Fruit fly (Drosophila melanogaster) whole organism, prepupa: ENCODE data around the gene Cdc6.
A peak's percentile ranks its signal among the peaks of the same experiment; 100 is the strongest.

Experiments used
- Blimp-1 ChIP-seq: fragments of 200-800 bp; sonication (Bioruptor generic); optimal IDR thresholded peaks from 3 replicates; lab custom pipeline; 2017; ENCODE audit warnings: missing biosample characterization, missing genetic modification characterization, mild to moderate bottlenecking, moderate library complexity, missing genetic modification reagents
- CG10669 ChIP-seq: fragments of 200-800 bp; sonication (Bioruptor generic); optimal IDR thresholded peaks from 3 replicates; lab custom pipeline; 2018; ENCODE audit warnings: missing biosample characterization, mild to moderate bottlenecking, missing genetic modification characterization, moderate library complexity
- CG11762 ChIP-seq: fragments of 200-800 bp; sonication (Bioruptor generic); optimal IDR thresholded peaks from 3 replicates; lab custom pipeline; 2016; ENCODE audit warnings: missing biosample characterization, missing genetic modification characterization; ENCODE audit not compliant: insufficient read depth
- CG11902 ChIP-seq: fragments of 200-800 bp; sonication (Bioruptor generic); optimal IDR thresholded peaks from 3 replicates; lab custom pipeline; 2016; ENCODE audit warnings: missing biosample characterization, missing genetic modification characterization
- CG15336 ChIP-seq: fragments of 200-800 bp; sonication (Bioruptor generic); IDR thresholded peaks from 2 replicates; pipeline ENCODE4 v1.3.6; 2022; ENCODE audit warnings: missing biosample characterization, missing genetic modification characterization
- CG3032 ChIP-seq: fragments of 200-800 bp; optimal IDR thresholded peaks from 2 replicates; lab custom pipeline; 2019; ENCODE audit warnings: missing biosample characterization, mild to moderate bottlenecking, missing genetic modification characterization, moderate library complexity
- CG31627 ChIP-seq: fragments of 200-800 bp; sonication (Bioruptor generic); optimal IDR thresholded peaks from 3 replicates; lab custom pipeline; 2016; ENCODE audit warnings: missing biosample characterization, missing genetic modification characterization
- CG32006 ChIP-seq: fragments of 200-800 bp; sonication (Bioruptor generic); optimal IDR thresholded peaks from 3 replicates; lab custom pipeline; 2017; ENCODE audit warnings: missing biosample characterization, mild to moderate bottlenecking, missing genetic modification characterization
- CG3919 ChIP-seq: fragments of 200-800 bp; sonication (Bioruptor generic); optimal IDR thresholded peaks from 3 replicates; lab custom pipeline; 2016; ENCODE audit warnings: missing biosample characterization, missing genetic modification characterization
- CG4318 ChIP-seq: fragments of 200-800 bp; sonication (Bioruptor generic); optimal IDR thresholded peaks from 3 replicates; lab custom pipeline; 2017; ENCODE audit warnings: missing biosample characterization, mild to moderate bottlenecking, missing genetic modification characterization
- CG6163 ChIP-seq: fragments of 200-800 bp; sonication (Bioruptor generic); IDR thresholded peaks from 3 replicates; pipeline ENCODE4 v1.3.6; 2022; ENCODE audit warnings: missing biosample characterization, missing genetic modification characterization
- CG6792 ChIP-seq: fragments of 200-800 bp; sonication (Bioruptor generic); optimal IDR thresholded peaks from 3 replicates; lab custom pipeline; 2016; ENCODE audit warnings: missing biosample characterization, missing genetic modification characterization
- CG6808 ChIP-seq: fragments of 200-800 bp; sonication (Bioruptor generic); optimal IDR thresholded peaks from 3 replicates; lab custom pipeline; 2017; ENCODE audit warnings: missing biosample characterization, missing genetic modification characterization, mild to moderate bottlenecking, moderate library complexity, missing genetic modification reagents
- CG6854 ChIP-seq: fragments of 200-800 bp; sonication (Bioruptor generic); optimal IDR thresholded peaks from 2 replicates; lab custom pipeline; 2017; ENCODE audit warnings: missing biosample characterization, mild to moderate bottlenecking, missing genetic modification characterization
- CG7368 ChIP-seq: fragments of 200-800 bp; sonication (Bioruptor generic); optimal IDR thresholded peaks from 3 replicates; lab custom pipeline; 2016; ENCODE audit warnings: missing biosample characterization, missing genetic modification characterization
- CG8119 ChIP-seq: fragments of 200-800 bp; sonication (Bioruptor generic); IDR thresholded peaks from 3 replicates; pipeline ENCODE4 v1.3.6; 2022; ENCODE audit warnings: missing biosample characterization, missing genetic modification characterization
- CG8632 ChIP-seq: fragments of 200-800 bp; sonication (Bioruptor generic); optimal IDR thresholded peaks from 3 replicates; lab custom pipeline; 2016; ENCODE audit warnings: missing biosample characterization, missing genetic modification characterization
- CG9139 ChIP-seq: fragments of 200-800 bp; sonication (Bioruptor generic); optimal IDR thresholded peaks from 3 replicates; lab custom pipeline; 2017; ENCODE audit warnings: missing biosample characterization, mild to moderate bottlenecking, missing genetic modification characterization
- Eip75B ChIP-seq: fragments of 200-800 bp; sonication (Bioruptor generic); optimal IDR thresholded peaks from 3 replicates; lab custom pipeline; 2016; ENCODE audit warnings: missing biosample characterization, missing genetic modification characterization
- Eip93F ChIP-seq: fragments of 200-800 bp; sonication (Bioruptor generic); optimal IDR thresholded peaks from 2 replicates; lab custom pipeline; 2016; ENCODE audit warnings: missing biosample characterization, mild to moderate bottlenecking, missing genetic modification characterization
- Ets21C ChIP-seq: fragments of 200-800 bp; sonication (Bioruptor generic); optimal IDR thresholded peaks from 3 replicates; lab custom pipeline; 2016; ENCODE audit warnings: missing biosample characterization, missing genetic modification characterization
- Ets96B ChIP-seq: fragments of 200-800 bp; optimal IDR thresholded peaks from 2 replicates; lab custom pipeline; 2019; ENCODE audit warnings: missing biosample characterization, mild to moderate bottlenecking, missing genetic modification characterization, moderate library complexity
- Hr38 ChIP-seq: sonication (Bioruptor generic); optimal IDR thresholded peaks from 2 replicates; lab custom pipeline; 2016; ENCODE audit warnings: missing biosample characterization, missing genetic modification characterization
- Hr4 ChIP-seq: fragments of 200-800 bp; sonication (Bioruptor generic); optimal IDR thresholded peaks from 3 replicates; lab custom pipeline; 2016; ENCODE audit warnings: missing biosample characterization, missing genetic modification characterization
- Met ChIP-seq: fragments of 200-800 bp; sonication (Bioruptor generic); optimal IDR thresholded peaks from 3 replicates; lab custom pipeline; 2016; ENCODE audit warnings: missing biosample characterization, missing genetic modification characterization
- OdsH ChIP-seq: fragments of 200-800 bp; sonication (Bioruptor generic); optimal IDR thresholded peaks from 3 replicates; lab custom pipeline; 2016; ENCODE audit warnings: missing biosample characterization, missing genetic modification characterization
- Sox102F ChIP-seq: fragments of 200-800 bp; sonication (Bioruptor generic); optimal IDR thresholded peaks from 2 replicates; lab custom pipeline; 2016; ENCODE audit warnings: missing biosample characterization, mild to moderate bottlenecking, missing genetic modification characterization
- Sox14 ChIP-seq: fragments of 200-800 bp; sonication (Bioruptor generic); optimal IDR thresholded peaks from 3 replicates; lab custom pipeline; 2016; ENCODE audit warnings: missing biosample characterization, missing genetic modification characterization
- Sox15 ChIP-seq: fragments of 200-800 bp; sonication (Bioruptor generic); optimal IDR thresholded peaks from 3 replicates; lab custom pipeline; 2016; ENCODE audit warnings: missing biosample characterization, missing genetic modification characterization
- achi ChIP-seq: fragments of 200-800 bp; sonication (Bioruptor generic); optimal IDR thresholded peaks from 3 replicates; lab custom pipeline; 2016; ENCODE audit warnings: missing biosample characterization, missing genetic modification characterization
- cyc ChIP-seq: fragments of 200-800 bp; sonication (Bioruptor generic); optimal IDR thresholded peaks from 3 replicates; lab custom pipeline; 2016; ENCODE audit warnings: missing biosample characterization, missing genetic modification characterization
- dac ChIP-seq: fragments of 200-800 bp; sonication (Bioruptor generic); optimal IDR thresholded peaks from 2 replicates; lab custom pipeline; 2017; ENCODE audit warnings: missing biosample characterization, mild to moderate bottlenecking, missing genetic modification characterization
- dsx ChIP-seq: fragments of 200-800 bp; optimal IDR thresholded peaks from 3 replicates; lab custom pipeline; 2019; ENCODE audit warnings: missing biosample characterization, mild to moderate bottlenecking, missing genetic modification characterization, moderate library complexity; ENCODE audit not compliant: poor library complexity, severe bottlenecking
- eg ChIP-seq: fragments of 200-800 bp; sonication (Bioruptor generic); IDR thresholded peaks from 3 replicates; pipeline ENCODE4 v1.3.6; 2022; ENCODE audit warnings: missing biosample characterization, missing genetic modification characterization
- esn ChIP-seq: fragments of 200-800 bp; sonication (Bioruptor generic); optimal IDR thresholded peaks from 2 replicates; lab custom pipeline; 2016; ENCODE audit warnings: missing biosample characterization, mild to moderate bottlenecking, missing genetic modification characterization, moderate library complexity
- fd59A ChIP-seq: fragments of 200-800 bp; sonication (Bioruptor generic); optimal IDR thresholded peaks from 2 replicates; lab custom pipeline; 2017; ENCODE audit warnings: missing biosample characterization, mild to moderate bottlenecking, missing genetic modification characterization, missing genetic modification reagents
- fd85E ChIP-seq: fragments of 200-800 bp; sonication (Bioruptor generic); optimal IDR thresholded peaks from 3 replicates; lab custom pipeline; 2016; ENCODE audit warnings: missing biosample characterization, missing genetic modification characterization
- fkh ChIP-seq: fragments of 200-800 bp; sonication (Bioruptor generic); optimal IDR thresholded peaks from 3 replicates; lab custom pipeline; 2017; ENCODE audit warnings: missing biosample characterization, mild to moderate bottlenecking, missing genetic modification characterization, moderate library complexity
- net ChIP-seq: fragments of 200-800 bp; sonication (Bioruptor generic); optimal IDR thresholded peaks from 3 replicates; lab custom pipeline; 2016; ENCODE audit warnings: missing biosample characterization, missing genetic modification characterization
- salr ChIP-seq, 2 experiments: fragments of 200-800 bp; sonication (Bioruptor generic); optimal IDR thresholded peaks; 3 replicates each; lab custom pipeline; 2016 to 2018; ENCODE audit warnings: missing biosample characterization in 2 of 2, missing genetic modification characterization in 2 of 2, mild to moderate bottlenecking in 1 of 2
- ss ChIP-seq, 2 experiments: fragments of 200-800 bp; sonication (Bioruptor generic); optimal IDR thresholded peaks; 2 replicates in 1 of 2; 3 replicates in 1 of 2; lab custom pipeline; 2017 to 2018; ENCODE audit warnings: mild to moderate bottlenecking in 2 of 2, missing biosample characterization in 2 of 2, missing genetic modification characterization in 2 of 2, moderate library complexity in 1 of 2
- svp ChIP-seq: fragments of 200-800 bp; sonication (Bioruptor generic); peaks from one replicate; lab custom pipeline; 2016; ENCODE audit warnings: missing biosample characterization, missing genetic modification characterization
- topi ChIP-seq: fragments of 200-800 bp; sonication (Bioruptor generic); optimal IDR thresholded peaks from 3 replicates; lab custom pipeline; 2016; ENCODE audit warnings: missing biosample characterization, missing genetic modification characterization

Gene Cdc6

DNA sequence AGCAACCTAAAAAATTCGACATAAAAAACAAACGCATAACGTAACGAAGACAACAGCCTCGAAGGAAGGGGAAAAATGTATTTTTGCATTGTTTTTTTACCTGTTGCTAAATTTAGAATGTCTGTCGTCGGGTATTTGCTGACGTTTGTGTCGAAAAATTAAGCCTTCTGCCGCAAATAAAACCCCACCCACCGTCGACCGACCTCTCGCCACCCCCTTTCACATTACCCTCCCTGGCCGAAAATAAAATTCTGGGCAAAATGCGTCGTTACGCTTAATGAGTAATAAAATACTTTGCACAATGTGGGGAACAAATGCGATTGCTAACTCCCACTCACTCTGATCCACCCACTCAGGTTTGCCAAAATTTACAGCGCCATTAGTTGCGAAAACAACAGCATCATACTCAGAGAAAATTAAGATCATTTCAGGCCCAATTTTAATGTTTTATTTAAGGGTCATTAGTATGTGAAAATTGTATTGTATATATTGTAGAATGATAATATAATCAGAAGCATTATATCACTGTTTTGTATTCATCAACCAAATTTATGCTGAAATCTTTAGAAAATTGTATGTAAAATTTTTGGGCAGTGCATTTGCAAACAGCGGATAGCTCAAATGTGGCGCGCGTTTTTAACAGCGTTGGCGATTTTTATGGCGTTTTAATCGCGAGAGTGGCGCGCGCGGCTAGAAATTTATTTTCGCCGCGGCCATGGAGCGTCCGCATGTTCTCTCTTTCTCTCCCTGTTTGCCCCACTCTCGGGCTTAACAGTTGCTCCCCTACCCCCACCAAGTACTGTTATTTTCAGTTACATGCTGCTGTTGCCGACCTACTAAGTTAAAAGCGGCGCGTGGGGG lies 38.6 kb upstream of the Cdc6 start (continued):
- TF ChIP-seq CG6808 (GFP tag; lab: Kevin White, UChicago) (no peak), Sox14 (GFP tag; lab: Kevin White, UChicago) (peak; percentile 55), CG11902 (GFP tag; lab: Kevin White, UChicago) (peak; percentile 28), Ets96B (tag; lab: Kevin White, UChicago) (peak; percentile 36), CG3032 (tag; lab: Kevin White, UChicago) (no peak), CG4318 (GFP tag; lab: Kevin White, UChicago) (peak; percentile 4), Eip93F (no peak), CG8632 (GFP tag; lab: Kevin White, UChicago) (peak; percentile 23), Eip75B (peak; percentile 39), Ets21C (GFP tag; lab: Kevin White, UChicago) (peak; percentile 61), Met (peak; percentile 73), eg (GFP tag; lab: Robert Waterston, UW) (peak; percentile 84), achi (GFP tag; lab: Kevin White, UChicago) (peak; percentile 41), ss (GFP tag; optimal IDR thresholded peaks at IDR 0.05; lab: Kevin White, UChicago) (no peak), CG7368 (GFP tag; lab: Kevin White, UChicago) (peak; percentile 23), CG10669 (GFP tag; lab: Kevin White, UChicago) (peak; percentile 8), fkh (GFP tag; lab: Kevin White, UChicago) (no peak), CG6163 (GFP tag; lab: Robert Waterston, UW) (peak; percentile 55; the same call in 1 of the 3 replicates), Blimp-1 (GFP tag; lab: Kevin White, UChicago) (peak; percentile 35), Hr4 (GFP tag; lab: Kevin White, UChicago) (peak; percentile 73), CG31627 (GFP tag; lab: Kevin White, UChicago) (peak; percentile 55), svp (peak; percentile 86), CG9139 (no peak), CG8119 (peak; percentile 79), CG6792 (GFP tag; lab: Kevin White, UChicago) (peak; percentile 56), OdsH (peak; percentile 55), dac (GFP tag; lab: Kevin White, UChicago) (peak; percentile 2), fd85E (no peak), CG32006 (GFP tag; lab: Kevin White, UChicago) (peak; percentile 69), CG15336 (GFP tag; lab: Robert Waterston, UW) (peak; percentile 82), Sox102F (peak; percentile 62), topi (GFP tag; lab: Kevin White, UChicago) (peak; percentile 80), cyc (GFP tag; lab: Kevin White, UChicago) (peak; percentile 63), CG6854 (GFP tag; lab: Kevin White, UChicago) (no peak), Sox15 (GFP tag; lab: Kevin White, UChicago) (peak; percentile 5), esn (GFP tag; lab: Kevin White, UChicago) (peak; percentile 72)

DNA sequence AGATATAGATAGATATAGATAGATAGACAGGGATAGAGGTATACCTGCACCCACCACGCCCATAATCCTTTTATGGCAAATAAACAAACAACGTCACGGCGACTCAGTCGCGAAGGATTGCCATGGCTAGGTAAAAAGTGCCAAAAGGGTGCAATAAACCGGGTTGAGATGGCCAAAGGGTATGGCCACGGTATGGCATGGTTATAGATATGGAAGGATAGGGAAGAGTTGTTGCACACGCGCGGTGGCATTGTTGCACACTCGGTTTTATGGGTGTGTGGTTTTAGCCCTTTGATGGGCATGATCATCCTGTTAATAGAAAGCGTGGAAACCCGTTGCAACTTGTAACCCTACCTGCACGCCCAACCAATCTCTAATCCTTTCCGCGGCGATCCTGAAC lies 37.1 kb upstream of the Cdc6 start:
- TF ChIP-seq dsx (GFP tag; lab: Kevin White, UChicago) (no peak), CG11762 (GFP tag; lab: Kevin White, UChicago) (no peak), fd59A (GFP tag; lab: Kevin White, UChicago) (no peak), Eip93F (no peak), salr (GFP tag; optimal IDR thresholded peaks at IDR 0.05; lab: Kevin White, UChicago) (no peak), Hr38 (GFP tag; lab: Kevin White, UChicago) (no peak), Eip75B (no peak), fd85E (no peak), CG11902 (GFP tag; lab: Kevin White, UChicago) (no peak), CG6792 (GFP tag; lab: Kevin White, UChicago) (no peak), CG3919 (GFP tag; lab: Kevin White, UChicago) (no peak), CG10669 (GFP tag; lab: Kevin White, UChicago) (no peak), OdsH (no peak), net (GFP tag; lab: Kevin White, UChicago) (no peak)
